Worm (Caenorhabditis elegans) whole organism, late embryonic: ENCODE measurements around the gene Y22D7AR.6.
A peak's percentile ranks its signal among the peaks of the same experiment; 100 is the strongest.

Source experiments
- C08G9.2 ChIP-seq: sonication (generic microtip); optimal IDR thresholded peaks from 2 replicates; lab custom pipeline; 2016; ENCODE audit warnings: mild to moderate bottlenecking, missing genetic modification characterization, moderate library complexity, missing compliant biosample characterization
- K02D7.2 ChIP-seq: sonication (generic microtip); optimal IDR thresholded peaks from 2 replicates; lab custom pipeline; 2017; ENCODE audit warnings: mild to moderate bottlenecking, missing genetic modification characterization, missing compliant biosample characterization
- T23F11.4 ChIP-seq: fragments of 200-800 bp; sonication (Bioruptor generic); optimal IDR thresholded peaks from 2 replicates; lab custom pipeline; 2018; ENCODE audit warnings: mild to moderate bottlenecking, missing genetic modification characterization, missing compliant biosample characterization
- ceh-14 ChIP-seq: sonication (generic microtip); optimal IDR thresholded peaks from 2 replicates; lab custom pipeline; 2016; ENCODE audit warnings: missing genotype, missing genetic modification characterization, missing compliant biosample characterization
- ceh-18 ChIP-seq: sonication (generic microtip); optimal IDR thresholded peaks from 2 replicates; lab custom pipeline; 2016; ENCODE audit warnings: missing genetic modification characterization, missing compliant biosample characterization
- ceh-19 ChIP-seq: fragments of 200-800 bp; sonication (Bioruptor generic); optimal IDR thresholded peaks from 2 replicates; lab custom pipeline; 2018; ENCODE audit warnings: mild to moderate bottlenecking, missing genetic modification characterization, missing compliant biosample characterization
- ceh-22 ChIP-seq: sonication (generic microtip); optimal IDR thresholded peaks from 2 replicates; lab custom pipeline; 2017; ENCODE audit warnings: missing biosample characterization, missing genetic modification characterization
- ceh-24 ChIP-seq: sonication (generic microtip); optimal IDR thresholded peaks from 2 replicates; lab custom pipeline; 2016; ENCODE audit warnings: mild to moderate bottlenecking, missing genetic modification characterization, missing compliant biosample characterization
- ceh-31 ChIP-seq: sonication (generic microtip); optimal IDR thresholded peaks from 2 replicates; lab custom pipeline; 2016; ENCODE audit warnings: missing genetic modification characterization, missing compliant biosample characterization
- ceh-34 ChIP-seq: sonication (generic microtip); optimal IDR thresholded peaks from 2 replicates; lab custom pipeline; 2016; ENCODE audit warnings: mild to moderate bottlenecking, missing genetic modification characterization, missing compliant biosample characterization
- ceh-48 ChIP-seq: sonication (generic microtip); optimal IDR thresholded peaks from 2 replicates; lab custom pipeline; 2016; ENCODE audit warnings: missing genetic modification characterization, inconsistent platforms, missing compliant biosample characterization
- ceh-9 ChIP-seq: sonication (generic microtip); optimal IDR thresholded peaks from 2 replicates; lab custom pipeline; 2016; ENCODE audit warnings: mild to moderate bottlenecking, missing genetic modification characterization, inconsistent platforms, missing compliant biosample characterization
- che-1 ChIP-seq: sonication (generic microtip); optimal IDR thresholded peaks from 2 replicates; lab custom pipeline; 2016; ENCODE audit warnings: mild to moderate bottlenecking, missing genetic modification characterization, missing compliant biosample characterization
- dmd-4 ChIP-seq: sonication (generic microtip); optimal IDR thresholded peaks from 2 replicates; lab custom pipeline; 2016; ENCODE audit warnings: borderline replicate concordance, missing genetic modification characterization, missing compliant biosample characterization
- dve-1 ChIP-seq: sonication (generic microtip); optimal IDR thresholded peaks from 2 replicates; lab custom pipeline; 2017; ENCODE audit warnings: antibody characterized with exemption, mild to moderate bottlenecking, missing genetic modification characterization, missing compliant biosample characterization
- elt-2 ChIP-seq: sonication (generic microtip); optimal IDR thresholded peaks from 2 replicates; lab custom pipeline; 2016; ENCODE audit warnings: missing genetic modification reagents, missing genetic modification characterization, missing compliant biosample characterization
- ets-4 ChIP-seq: sonication (generic microtip); optimal IDR thresholded peaks from 2 replicates; lab custom pipeline; 2016; ENCODE audit warnings: missing genetic modification characterization, missing compliant biosample characterization
- fax-1 ChIP-seq: sonication (generic microtip); optimal IDR thresholded peaks from 2 replicates; lab custom pipeline; 2016; ENCODE audit warnings: missing genotype, missing genetic modification characterization, missing compliant biosample characterization
- fkh-10 ChIP-seq: fragments of 150-350 bp; optimal IDR thresholded peaks from 2 replicates; lab custom pipeline; 2014; ENCODE audit warnings: missing biosample characterization, missing genetic modification reagents, missing genetic modification characterization
- fkh-6 ChIP-seq: sonication (generic microtip); optimal IDR thresholded peaks from 2 replicates; lab custom pipeline; 2016; ENCODE audit warnings: missing genetic modification characterization, missing compliant biosample characterization
- hlh-13 ChIP-seq: fragments of 200-800 bp; sonication (Bioruptor generic); optimal IDR thresholded peaks from 2 replicates; lab custom pipeline; 2018; ENCODE audit warnings: mild to moderate bottlenecking, missing genetic modification characterization, missing compliant biosample characterization
- hlh-15 ChIP-seq: sonication (generic microtip); optimal IDR thresholded peaks from 2 replicates; lab custom pipeline; 2016; ENCODE audit warnings: missing genetic modification characterization, missing compliant biosample characterization
- hlh-30 ChIP-seq: sonication (generic microtip); optimal IDR thresholded peaks from 2 replicates; lab custom pipeline; 2017; ENCODE audit warnings: antibody characterized with exemption, missing genetic modification characterization, missing compliant biosample characterization; ENCODE audit not compliant: insufficient read depth
- hlh-6 ChIP-seq: sonication (generic microtip); optimal IDR thresholded peaks from 2 replicates; lab custom pipeline; 2016; ENCODE audit warnings: missing genotype, missing genetic modification characterization, missing compliant biosample characterization
- lim-6 ChIP-seq: sonication (generic microtip); optimal IDR thresholded peaks from 2 replicates; lab custom pipeline; 2016; ENCODE audit warnings: missing genetic modification characterization, missing compliant biosample characterization
- mec-3 ChIP-seq: sonication (generic microtip); optimal IDR thresholded peaks from 2 replicates; lab custom pipeline; 2016; ENCODE audit warnings: borderline replicate concordance, missing genetic modification characterization, missing compliant biosample characterization
- nfya-1 ChIP-seq: sonication (generic microtip); optimal IDR thresholded peaks from 2 replicates; lab custom pipeline; 2017; ENCODE audit warnings: missing genetic modification characterization, mild to moderate bottlenecking, missing compliant biosample characterization, antibody characterized with exemption, moderate library complexity
- nhr-11 ChIP-seq: fragments of 150-350 bp; optimal IDR thresholded peaks from 2 replicates; lab custom pipeline; 2014; ENCODE audit warnings: missing biosample characterization, missing genetic modification characterization
- nhr-232 ChIP-seq: sonication (generic microtip); optimal IDR thresholded peaks from 2 replicates; lab custom pipeline; 2016; ENCODE audit warnings: missing genetic modification characterization, missing compliant biosample characterization
- odd-2 ChIP-seq: sonication (generic microtip); optimal IDR thresholded peaks from 2 replicates; lab custom pipeline; 2017; ENCODE audit warnings: antibody characterized with exemption, mild to moderate bottlenecking, missing genetic modification characterization, missing compliant biosample characterization
- pag-3 ChIP-seq: sonication (generic microtip); optimal IDR thresholded peaks from 2 replicates; lab custom pipeline; 2016; ENCODE audit warnings: missing compliant biosample characterization, missing genetic modification characterization, borderline replicate concordance
- pax-1 ChIP-seq: fragments of 150-350 bp; optimal IDR thresholded peaks from 2 replicates; lab custom pipeline; 2014; ENCODE audit warnings: missing biosample characterization, missing genetic modification characterization
- pha-2 ChIP-seq: sonication (generic microtip); optimal IDR thresholded peaks from 2 replicates; lab custom pipeline; 2017; ENCODE audit warnings: mild to moderate bottlenecking, missing genetic modification characterization, missing compliant biosample characterization
- rnt-1 ChIP-seq: sonication (generic microtip); optimal IDR thresholded peaks from 2 replicates; lab custom pipeline; 2016; ENCODE audit warnings: missing genetic modification characterization, missing compliant biosample characterization
- sdc-2 ChIP-seq: sonication (generic microtip); optimal IDR thresholded peaks from 2 replicates; lab custom pipeline; 2016; ENCODE audit warnings: missing genotype, missing genetic modification characterization, missing compliant biosample characterization
- syd-9 ChIP-seq: sonication (generic microtip); optimal IDR thresholded peaks from 2 replicates; lab custom pipeline; 2016; ENCODE audit warnings: mild to moderate bottlenecking, missing genetic modification characterization, moderate library complexity, missing compliant biosample characterization
- tbx-2 ChIP-seq: sonication (generic microtip); optimal IDR thresholded peaks from 2 replicates; lab custom pipeline; 2016; ENCODE audit warnings: missing genetic modification characterization, missing compliant biosample characterization
- unc-3 ChIP-seq, 2 experiments: fragments of 200-800 bp in 1 of 2; sonication (Bioruptor generic) in 1 of 2; sonication (generic microtip) in 1 of 2; conservative IDR thresholded peaks in 1 of 2; optimal IDR thresholded peaks in 1 of 2; 2 replicates each; pipeline versions ENCODE4 v1.3.6 to Lab custom; 2016 to 2022; ENCODE audit warnings: missing compliant biosample characterization in 2 of 2, missing genetic modification characterization in 2 of 2, missing genetic modification reagents in 1 of 2
- unc-55 ChIP-seq: sonication (generic microtip); optimal IDR thresholded peaks from 2 replicates; lab custom pipeline; 2017; ENCODE audit warnings: missing biosample characterization, missing genetic modification reagents, missing genetic modification characterization
- unc-86 ChIP-seq: sonication (generic microtip); optimal IDR thresholded peaks from 2 replicates; lab custom pipeline; 2016; ENCODE audit warnings: missing genetic modification characterization, missing compliant biosample characterization

Gene Y22D7AR.6

ce11 chrIII:1682262-1682661 is 5.7 kb upstream of the Y22D7AR.6 start:
- TF ChIP-seq pag-3 (tag; lab: Kevin White, UChicago) (no peak), K02D7.2 (tag; lab: Kevin White, UChicago) (no peak), fkh-6 (tag; lab: Kevin White, UChicago) (no peak), ceh-48 (tag; lab: Kevin White, UChicago) (no peak), T23F11.4 (GFP tag; lab: Kevin White, UChicago) (no peak), nhr-232 (tag; lab: Kevin White, UChicago) (no peak), hlh-15 (tag; lab: Kevin White, UChicago) (no peak), unc-3 (GFP tag; conservative IDR thresholded peaks at IDR 0.05; lab: Robert Waterston, UW) (no peak), unc-3 (tag; optimal IDR thresholded peaks at IDR 0.05; lab: Kevin White, UChicago) (no peak), unc-55 (GFP tag; lab: Kevin White, UChicago) (no peak), che-1 (tag; lab: Kevin White, UChicago) (no peak), ceh-18 (tag; lab: Kevin White, UChicago) (peak; percentile 33), hlh-30 (tag; lab: Kevin White, UChicago) (peak; percentile 51), dmd-4 (no peak), lim-6 (tag; lab: Kevin White, UChicago) (no peak), elt-2 (tag; lab: Kevin White, UChicago) (peak; percentile 86), odd-2 (no peak), hlh-13 (GFP tag; lab: Kevin White, UChicago) (no peak)

DNA sequence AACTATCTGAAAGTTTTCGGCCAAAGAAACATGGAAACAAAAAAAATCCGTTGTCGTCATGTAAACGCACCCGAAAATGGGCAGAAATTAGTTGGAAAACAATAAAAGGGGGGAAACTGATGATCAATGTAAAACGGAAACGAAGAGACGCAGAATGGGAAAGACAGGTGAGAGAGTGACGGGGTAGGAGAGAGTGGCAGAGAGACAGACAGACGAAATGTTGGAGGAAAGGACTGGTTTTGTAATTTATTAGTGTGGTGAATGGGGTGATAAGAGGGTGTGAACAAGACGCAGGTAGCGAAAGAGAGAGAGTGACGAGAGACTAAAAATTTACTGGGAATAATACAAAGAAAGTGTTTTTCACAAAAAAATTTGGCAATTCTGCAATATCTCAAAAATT is 4.5 kb upstream of the Y22D7AR.6 start:
- TF ChIP-seq tbx-2 (tag; lab: Kevin White, UChicago): peak; percentile 44
- peak; percentile 46 for TF ChIP-seq ceh-31 (tag; lab: Kevin White, UChicago)
- no peak for TF ChIP-seq ceh-14 (tag; lab: Kevin White, UChicago)
- no peak for TF ChIP-seq pax-1 (tag; lab: Kevin White, UChicago)
- TF ChIP-seq mec-3 (tag; lab: Kevin White, UChicago): no peak
- no peak for TF ChIP-seq nhr-11 (tag; lab: Kevin White, UChicago)
- TF ChIP-seq ceh-19 (GFP tag; lab: Kevin White, UChicago): no peak
- no peak for TF ChIP-seq fax-1 (tag; lab: Kevin White, UChicago)
- TF ChIP-seq ceh-34 (tag; lab: Kevin White, UChicago): no peak
- peak; percentile 15 for TF ChIP-seq dve-1
- TF ChIP-seq C08G9.2 (tag; lab: Kevin White, UChicago): peak; percentile 15
- no peak for TF ChIP-seq sdc-2 (tag; lab: Kevin White, UChicago)
- TF ChIP-seq hlh-15 (tag; lab: Kevin White, UChicago): no peak
- TF ChIP-seq hlh-6: no peak
- TF ChIP-seq unc-55 (GFP tag; lab: Kevin White, UChicago): peak; percentile 91
- TF ChIP-seq ets-4 (tag; lab: Kevin White, UChicago): peak; percentile 55
- peak; percentile 35 for TF ChIP-seq nfya-1 (tag; lab: Kevin White, UChicago)
- TF ChIP-seq elt-2 (tag; lab: Kevin White, UChicago): peak; percentile 83
- no peak for TF ChIP-seq hlh-13 (GFP tag; lab: Kevin White, UChicago)
- TF ChIP-seq nhr-232 (tag; lab: Kevin White, UChicago): no peak
- no peak for TF ChIP-seq ceh-18 (tag; lab: Kevin White, UChicago)
- no peak for TF ChIP-seq fkh-6 (tag; lab: Kevin White, UChicago)
- TF ChIP-seq rnt-1 (tag; lab: Kevin White, UChicago): peak; percentile 27
- TF ChIP-seq, all 69 proteins: peak for 9

DNA sequence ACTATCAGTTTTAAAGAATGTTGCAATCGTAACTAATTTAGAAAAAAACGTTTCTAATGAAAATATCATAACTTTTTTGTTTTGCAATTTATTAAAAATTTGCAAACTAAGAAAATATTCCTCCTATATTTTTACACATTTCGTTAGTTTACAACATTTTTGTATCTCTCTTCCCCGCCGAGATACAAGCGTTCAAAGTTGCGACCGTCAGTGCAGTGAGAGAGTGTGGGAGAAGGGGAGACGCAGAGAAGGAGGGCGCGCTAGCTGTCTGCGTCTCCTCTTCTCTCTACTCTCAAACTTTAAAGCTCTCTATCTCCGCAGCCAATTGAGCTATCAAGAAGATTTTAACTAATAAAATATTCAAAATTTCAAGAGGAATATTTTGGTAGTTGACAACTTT is 3.9 kb upstream of the Y22D7AR.6 start:
- no peak for TF ChIP-seq unc-86 (tag; lab: Kevin White, UChicago)
- TF ChIP-seq ceh-22 (tag; lab: Kevin White, UChicago): no peak
- TF ChIP-seq pha-2: no peak
- no peak for TF ChIP-seq nhr-11 (tag; lab: Kevin White, UChicago)
- no peak for TF ChIP-seq fkh-10 (GFP tag; lab: Kevin White, UChicago)
- TF ChIP-seq ceh-24: no peak
- TF ChIP-seq hlh-30 (tag; lab: Kevin White, UChicago): no peak
- no peak for TF ChIP-seq rnt-1 (tag; lab: Kevin White, UChicago)
- no peak for TF ChIP-seq dmd-4
- no peak for TF ChIP-seq ceh-9 (tag; lab: Kevin White, UChicago)
- TF ChIP-seq ceh-18 (tag; lab: Kevin White, UChicago): no peak
- no peak for TF ChIP-seq syd-9 (tag; lab: Kevin White, UChicago)
